Worm (Caenorhabditis elegans): ENCODE measurements around the gene ora-1.

- no peak for TF ChIP-seq nfya-1 (tag; optimal IDR thresholded peaks at IDR 0.05; ENCODE audit: insufficient read depth)
- TF ChIP-seq nhr-43 (tag; optimal IDR thresholded peaks at IDR 0.05; ENCODE audit: poor library complexity, severe bottlenecking): no peak
- TF ChIP-seq skn-1 (tag; optimal IDR thresholded peaks at IDR 0.05): no peak
- no peak for TF ChIP-seq nhr-237 (tag; optimal IDR thresholded peaks at IDR 0.05)
- no peak for TF ChIP-seq nhr-28 (tag; optimal IDR thresholded peaks at IDR 0.05)
- TF ChIP-seq hmg-11 (tag; optimal IDR thresholded peaks at IDR 0.05): no peak
- no peak for TF ChIP-seq ama-1 (optimal IDR thresholded peaks at IDR 0.05)
- TF ChIP-seq unc-62 (GFP tag; optimal IDR thresholded peaks at IDR 0.05): no peak
- TF ChIP-seq pha-4 (tag; optimal IDR thresholded peaks at IDR 0.05): no peak
- TF ChIP-seq ztf-11 (tag; optimal IDR thresholded peaks at IDR 0.05): no peak
- TF ChIP-seq aly-2 (tag; optimal IDR thresholded peaks at IDR 0.05): no peak
- no peak for TF ChIP-seq ceh-9 (tag; optimal IDR thresholded peaks at IDR 0.05)
- no peak for TF ChIP-seq nhr-77 (tag; optimal IDR thresholded peaks at IDR 0.05)
Measured at ce11 chrIV:7946457-7946856, 31.2 kb upstream of the ora-1 start, which contains the start of gene czw-1.
